Worm (Caenorhabditis elegans): ENCODE results near the gene Y41D4A.1.
A peak's percentile ranks its signal among the peaks of the same experiment; 100 is the strongest.

The Y41D4A.1 gene

ce11 chrIV:1751243-1751642 is 20.7 kb upstream of the Y41D4A.1 start:
- TF ChIP-seq unc-55 (GFP tag; optimal IDR thresholded peaks at IDR 0.05), result no peak
- no peak for TF ChIP-seq F13H6.1 (tag; optimal IDR thresholded peaks at IDR 0.05)
- no peak for TF ChIP-seq snpc-4 (tag; optimal IDR thresholded peaks at IDR 0.05)
- TF ChIP-seq blmp-1 (tag; optimal IDR thresholded peaks at IDR 0.05; ENCODE audit: insufficient read depth), result no peak
- no peak for TF ChIP-seq ceh-82 (tag; optimal IDR thresholded peaks at IDR 0.05)
- no peak for TF ChIP-seq crh-2 (tag; optimal IDR thresholded peaks at IDR 0.05)
- TF ChIP-seq ceh-16 (tag; optimal IDR thresholded peaks at IDR 0.05), result no peak

ce11 chrIV:1752480-1752879 is 19.5 kb upstream of the Y41D4A.1 start:
- no peak for TF ChIP-seq elt-1 (tag; optimal IDR thresholded peaks at IDR 0.05)
- no peak for TF ChIP-seq nhr-6 (tag; optimal IDR thresholded peaks at IDR 0.05)
- no peak for TF ChIP-seq nhr-10 (tag; optimal IDR thresholded peaks at IDR 0.05)
- TF ChIP-seq nhr-12 (tag; optimal IDR thresholded peaks at IDR 0.05), result no peak
- no peak for TF ChIP-seq unc-39 (tag; optimal IDR thresholded peaks at IDR 0.05)
- no peak for TF ChIP-seq ceh-16 (tag; optimal IDR thresholded peaks at IDR 0.05)
- TF ChIP-seq nhr-129 (tag; optimal IDR thresholded peaks at IDR 0.05), result no peak
- TF ChIP-seq Y55F3AM.14 (GFP tag; optimal IDR thresholded peaks at IDR 0.05), result no peak
- TF ChIP-seq mbf-1 (tag; optimal IDR thresholded peaks at IDR 0.05), result no peak
- TF ChIP-seq aly-2 (tag; optimal IDR thresholded peaks at IDR 0.05), result no peak
- no peak for TF ChIP-seq sma-9 (GFP tag; optimal IDR thresholded peaks at IDR 0.05)
- no peak for TF ChIP-seq sma-9 (tag; optimal IDR thresholded peaks at IDR 0.05)
- no peak for TF ChIP-seq peb-1 (tag; optimal IDR thresholded peaks at IDR 0.05)

- TF ChIP-seq ceh-82 (tag; optimal IDR thresholded peaks at IDR 0.05), result no peak
- TF ChIP-seq ama-1 (optimal IDR thresholded peaks at IDR 0.05), result no peak
- no peak for TF ChIP-seq snpc-4 (tag; optimal IDR thresholded peaks at IDR 0.05)
- no peak for TF ChIP-seq nhr-25 (tag; optimal IDR thresholded peaks at IDR 0.05)
- TF ChIP-seq nhr-11 (tag; optimal IDR thresholded peaks at IDR 0.05), result no peak
- TF ChIP-seq unc-62 (GFP tag; optimal IDR thresholded peaks at IDR 0.05), result no peak
- TF ChIP-seq lin-39 (tag; optimal IDR thresholded peaks at IDR 0.05), result no peak
- TF ChIP-seq lsy-2 (tag; optimal IDR thresholded peaks at IDR 0.05), result no peak
- TF ChIP-seq zag-1 (tag; optimal IDR thresholded peaks at IDR 0.05), result no peak
- no peak for TF ChIP-seq R02D3.7 (tag; optimal IDR thresholded peaks at IDR 0.05)
- TF ChIP-seq dmd-4 (tag; optimal IDR thresholded peaks at IDR 0.05), result no peak
- no peak for TF ChIP-seq ZK546.5 (tag; optimal IDR thresholded peaks at IDR 0.05)
- TF ChIP-seq nhr-77 (tag; optimal IDR thresholded peaks at IDR 0.05), result no peak
These were observed 18.5 kb upstream of the Y41D4A.1 start, which contains the start of gene Y41D4A.3 for ce11 chrIV:1753481-1753880. Y41D4A.3 (plus strand) TSS chrIV:1753781.

- TF ChIP-seq nhr-129 (tag; optimal IDR thresholded peaks at IDR 0.05) (peak; percentile 52), nhr-10 (tag; optimal IDR thresholded peaks at IDR 0.05) (no peak), C34F6.9 (tag; optimal IDR thresholded peaks at IDR 0.05) (peak; percentile 17), ama-1 (optimal IDR thresholded peaks at IDR 0.05) (no peak), elt-1 (tag; optimal IDR thresholded peaks at IDR 0.05) (no peak), lsy-2 (tag; optimal IDR thresholded peaks at IDR 0.05) (peak in 1 of 2 experiments; percentile 20)
These were observed 13.3 kb upstream of the Y41D4A.1 start for ce11 chrIV:1758595-1758994.

- peak in 1 of 2 experiments; percentile 26 for TF ChIP-seq lsy-2 (tag; optimal IDR thresholded peaks at IDR 0.05)
- peak; percentile 50 for TF ChIP-seq nhr-129 (tag; optimal IDR thresholded peaks at IDR 0.05)
- TF ChIP-seq nhr-12 (tag; optimal IDR thresholded peaks at IDR 0.05), result no peak
- TF ChIP-seq nhr-77 (tag; optimal IDR thresholded peaks at IDR 0.05), result no peak
- TF ChIP-seq F13H6.1 (tag; optimal IDR thresholded peaks at IDR 0.05), result peak; percentile 49
- TF ChIP-seq snpc-4 (tag; optimal IDR thresholded peaks at IDR 0.05), result no peak
- TF ChIP-seq aly-2 (tag; optimal IDR thresholded peaks at IDR 0.05), result no peak
- TF ChIP-seq C34F6.9 (tag; optimal IDR thresholded peaks at IDR 0.05), result peak; percentile 22
These were observed 10.4 kb upstream of the Y41D4A.1 start, which contains the start of gene Y41D4A.7 for ce11 chrIV:1761553-1761952. Y41D4A.7 (minus strand) TSS chrIV:1761570.

- TF ChIP-seq nhr-10 (tag; optimal IDR thresholded peaks at IDR 0.05) (no peak), egl-27 (tag; optimal IDR thresholded peaks at IDR 0.05) (no peak), dmd-4 (tag; optimal IDR thresholded peaks at IDR 0.05) (no peak), ztf-1 (GFP tag; conservative IDR thresholded peaks at IDR 0.05) (no peak), lin-39 (tag; optimal IDR thresholded peaks at IDR 0.05) (no peak), mbf-1 (tag; optimal IDR thresholded peaks at IDR 0.05) (no peak), skn-1 (tag; optimal IDR thresholded peaks at IDR 0.05) (no peak), unc-55 (GFP tag; optimal IDR thresholded peaks at IDR 0.05) (no peak), lin-13 (GFP tag; optimal IDR thresholded peaks at IDR 0.05) (no peak), mdl-1 (tag; optimal IDR thresholded peaks at IDR 0.05) (no peak), sma-3 (GFP tag; optimal IDR thresholded peaks at IDR 0.05) (no peak), nhr-23 (tag; optimal IDR thresholded peaks at IDR 0.05) (no peak)
These were observed 8.5 kb upstream of the Y41D4A.1 start for ce11 chrIV:1763452-1763851.

Data from whole organism, L2 larva.